Fruit fly (Drosophila melanogaster) Kc167 (cell line): ENCODE measurements around the gene CG8565.

ENCODE experiments used
- h ChIP-seq: fragments of >200 bp; optimal IDR thresholded peaks from 3 replicates; lab custom pipeline; 2018; ENCODE audit warnings: missing external identifiers
- insv ChIP-seq: fragments of >200 bp; optimal IDR thresholded peaks from 3 replicates; lab custom pipeline; 2018; ENCODE audit warnings: missing external identifiers
- psq ChIP-seq: fragments of >200 bp; optimal IDR thresholded peaks from 2 replicates; lab custom pipeline; 2017; ENCODE audit warnings: missing external identifiers
- ttk ChIP-seq: sonication (Bioruptor generic); optimal IDR thresholded peaks from 2 replicates; lab custom pipeline; 2017; ENCODE audit warnings: missing external identifiers

DNA sequence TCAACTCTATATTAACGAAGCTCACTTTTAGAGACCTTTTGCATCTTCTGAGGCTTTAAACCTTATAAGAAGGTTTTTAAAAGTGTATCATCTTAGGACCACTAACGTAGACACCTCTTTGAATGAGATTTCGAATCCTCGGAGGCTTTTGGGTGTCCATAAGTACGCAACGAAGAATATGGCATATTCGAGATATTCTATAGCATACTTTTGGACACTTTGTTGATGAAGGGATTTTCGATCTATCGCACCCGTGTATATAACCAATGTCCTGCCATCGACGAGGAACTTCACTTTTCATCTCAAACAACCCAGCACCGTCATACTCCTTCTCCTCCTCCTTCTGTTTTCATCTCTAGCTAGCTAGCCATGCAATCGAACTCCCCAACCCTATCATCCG is 15.3 kb upstream of the CG8565 start:
- TF ChIP-seq ttk (lab: Kevin White, UChicago) = no peak
- no peak for TF ChIP-seq psq (lab: Kevin White, UChicago)
- TF ChIP-seq h (lab: Kevin White, UChicago) = no peak
- TF ChIP-seq insv (lab: Kevin White, UChicago) = no peak
